Fruit fly (Drosophila melanogaster) whole organism, embryonic: Measurements from ENCODE around the gene Bicra.

Experiments
- CG10209 ChIP-seq: fragments of 200-800 bp; sonication (Bioruptor generic); optimal IDR thresholded peaks from 3 replicates; lab custom pipeline; 2017; ENCODE audit warnings: missing biosample characterization, mild to moderate bottlenecking, missing genetic modification characterization, missing genetic modification reagents
- CG1024 ChIP-seq: fragments of 200-800 bp; sonication (Bioruptor generic); IDR thresholded peaks from 2 replicates; pipeline ENCODE4 v1.3.6; 2022; ENCODE audit warnings: missing biosample characterization, missing genetic modification characterization
- CG10267 ChIP-seq: fragments of 200-800 bp; sonication (Bioruptor generic); optimal IDR thresholded peaks from 2 replicates; lab custom pipeline; 2018; ENCODE audit warnings: missing biosample characterization, mild to moderate bottlenecking, missing genetic modification characterization, moderate library complexity
- CG11560 ChIP-seq: fragments of 200-800 bp; sonication (Bioruptor generic); IDR thresholded peaks from 3 replicates; pipeline ENCODE4 v1.3.6; 2022; ENCODE audit warnings: missing biosample characterization, missing genetic modification characterization
- CG11696 ChIP-seq: fragments of 200-800 bp; sonication (Bioruptor generic); IDR thresholded peaks from 2 replicates; pipeline ENCODE4 v1.3.6; 2022; ENCODE audit warnings: missing biosample characterization, missing genetic modification characterization
- CG12391 ChIP-seq: fragments of 200-800 bp; sonication (Bioruptor generic); optimal IDR thresholded peaks from 3 replicates; lab custom pipeline; 2018; ENCODE audit warnings: missing biosample characterization, mild to moderate bottlenecking, missing genetic modification characterization, moderate library complexity
- CG1603 ChIP-seq: fragments of 200-800 bp; sonication (Bioruptor generic); optimal IDR thresholded peaks from 2 replicates; lab custom pipeline; 2019; ENCODE audit warnings: missing biosample characterization, mild to moderate bottlenecking, missing genetic modification characterization, moderate library complexity
- CG17612 ChIP-seq: fragments of 200-800 bp; sonication (Bioruptor generic); IDR thresholded peaks from 2 replicates; pipeline ENCODE4 v1.3.6; 2022; ENCODE audit warnings: missing biosample characterization, missing genetic modification characterization
- CG17829 ChIP-seq: fragments of 200-800 bp; optimal IDR thresholded peaks from 2 replicates; lab custom pipeline; 2019; ENCODE audit warnings: missing biosample characterization, mild to moderate bottlenecking, missing genetic modification characterization, moderate library complexity
- CG17912 ChIP-seq: fragments of 200-800 bp; sonication (Bioruptor generic); optimal IDR thresholded peaks from 2 replicates; lab custom pipeline; 2018; ENCODE audit warnings: missing biosample characterization, mild to moderate bottlenecking, missing genetic modification characterization
- CG2202 ChIP-seq: fragments of 200-800 bp; sonication (Bioruptor generic); optimal IDR thresholded peaks from 2 replicates; lab custom pipeline; 2018; ENCODE audit warnings: missing biosample characterization, mild to moderate bottlenecking, missing genetic modification characterization
- CG32772 ChIP-seq: fragments of 200-800 bp; sonication (Bioruptor generic); IDR thresholded peaks from 2 replicates; pipeline ENCODE4 v1.3.6; 2022; ENCODE audit warnings: missing biosample characterization, missing genetic modification characterization
- CG34376 ChIP-seq: fragments of 200-800 bp; sonication (Bioruptor generic); optimal IDR thresholded peaks from 2 replicates; lab custom pipeline; 2018; ENCODE audit warnings: missing biosample characterization, mild to moderate bottlenecking, missing genetic modification characterization
- CG6654 ChIP-seq: fragments of 200-800 bp; sonication (Bioruptor generic); optimal IDR thresholded peaks from 2 replicates; lab custom pipeline; 2017; ENCODE audit warnings: missing biosample characterization, mild to moderate bottlenecking, missing genetic modification characterization
- CG8388 ChIP-seq: fragments of 200-800 bp; sonication (Bioruptor generic); optimal IDR thresholded peaks from 2 replicates; lab custom pipeline; 2019; ENCODE audit warnings: missing biosample characterization, mild to moderate bottlenecking, missing genetic modification characterization, moderate library complexity
- CG9215 ChIP-seq: fragments of 200-800 bp; sonication (Bioruptor generic); IDR thresholded peaks from 2 replicates; pipeline ENCODE4 v1.3.6; 2022; ENCODE audit warnings: missing biosample characterization, missing genetic modification characterization
- CG9817 ChIP-seq: fragments of 200-800 bp; sonication (Bioruptor generic); optimal IDR thresholded peaks from 2 replicates; lab custom pipeline; 2018; ENCODE audit warnings: missing biosample characterization, mild to moderate bottlenecking, missing genetic modification characterization, moderate library complexity
- CrebB ChIP-seq: fragments of 200-800 bp; sonication (Bioruptor generic); optimal IDR thresholded peaks from 3 replicates; lab custom pipeline; 2018; ENCODE audit warnings: missing biosample characterization, mild to moderate bottlenecking, missing genetic modification characterization
- Dll ChIP-seq: fragments of 200-800 bp; sonication (Bioruptor generic); IDR thresholded peaks from 4 replicates; pipeline ENCODE4 v1.3.6; 2022; ENCODE audit warnings: missing biosample characterization, missing genetic modification characterization; ENCODE audit not compliant: partially characterized antibody
- E2f1 ChIP-seq: fragments of 200-800 bp; sonication (Bioruptor generic); IDR thresholded peaks from 2 replicates; pipeline ENCODE4 v1.3.6; 2022; ENCODE audit warnings: missing biosample characterization, missing genetic modification characterization
- Ets65A ChIP-seq: fragments of 200-800 bp; sonication (Bioruptor generic); peaks from one replicate; lab custom pipeline; 2016; ENCODE audit warnings: missing biosample characterization, missing genetic modification characterization
- Fer3 ChIP-seq: fragments of 200-800 bp; sonication (Bioruptor generic); optimal IDR thresholded peaks from 2 replicates; lab custom pipeline; 2018; ENCODE audit warnings: missing biosample characterization, mild to moderate bottlenecking, missing genetic modification characterization, moderate library complexity
- H15 ChIP-seq: fragments of 200-800 bp; sonication (Bioruptor generic); IDR thresholded peaks from 3 replicates; pipeline ENCODE4 v1.3.6; 2022; ENCODE audit warnings: missing biosample characterization, missing genetic modification characterization
- HLH3B ChIP-seq: fragments of 200-800 bp; sonication (Bioruptor generic); IDR thresholded peaks from 2 replicates; pipeline ENCODE4 v1.3.6; 2022; ENCODE audit warnings: missing biosample characterization, missing genetic modification characterization
- HmgZ ChIP-seq: fragments of 200-800 bp; sonication (Bioruptor generic); optimal IDR thresholded peaks from 2 replicates; lab custom pipeline; 2018; ENCODE audit warnings: missing biosample characterization, mild to moderate bottlenecking, missing genetic modification characterization
- MESR4 ChIP-seq: fragments of 200-800 bp; sonication (Bioruptor generic); optimal IDR thresholded peaks from 2 replicates; lab custom pipeline; 2018; ENCODE audit warnings: missing biosample characterization, mild to moderate bottlenecking, missing genetic modification characterization, moderate library complexity
- Med ChIP-seq: fragments of 200-800 bp; sonication (Bioruptor generic); peaks from one replicate; lab custom pipeline; 2016; ENCODE audit warnings: missing biosample characterization, missing genetic modification characterization, mild to moderate bottlenecking, inconsistent platforms, moderate library complexity
- Mrtf ChIP-seq: fragments of 200-800 bp; sonication (Bioruptor generic); IDR thresholded peaks from 3 replicates; pipeline ENCODE4 v1.3.6; 2022; ENCODE audit warnings: missing biosample characterization, missing genetic modification characterization
- NC2α ChIP-seq: fragments of 200-800 bp; sonication (Bioruptor generic); optimal IDR thresholded peaks from 2 replicates; lab custom pipeline; 2016; ENCODE audit warnings: missing biosample characterization, missing genetic modification characterization
- NFAT ChIP-seq: fragments of 200-800 bp; sonication (Bioruptor generic); IDR thresholded peaks from 2 replicates; pipeline ENCODE4 v1.3.6; 2022; ENCODE audit warnings: missing biosample characterization, missing genetic modification characterization
- Nf-YB ChIP-seq: fragments of 200-800 bp; sonication (Bioruptor generic); optimal IDR thresholded peaks from 3 replicates; lab custom pipeline; 2019; ENCODE audit warnings: missing biosample characterization, mild to moderate bottlenecking, missing genetic modification characterization, moderate library complexity
- Oli ChIP-seq: fragments of 200-800 bp; sonication (Bioruptor generic); optimal IDR thresholded peaks from 2 replicates; lab custom pipeline; 2018; ENCODE audit warnings: missing biosample characterization, mild to moderate bottlenecking, missing genetic modification characterization, moderate library complexity
- PHDP ChIP-seq: fragments of 200-800 bp; sonication (Bioruptor generic); optimal IDR thresholded peaks from 3 replicates; lab custom pipeline; 2018; ENCODE audit warnings: missing biosample characterization, mild to moderate bottlenecking, missing genetic modification characterization, moderate library complexity
- Sin3A ChIP-seq: fragments of >200 bp; optimal IDR thresholded peaks from 2 replicates; lab custom pipeline; 2018
- Ssrp ChIP-seq: fragments of 200-800 bp; sonication (Bioruptor generic); optimal IDR thresholded peaks from 2 replicates; lab custom pipeline; 2018; ENCODE audit warnings: missing biosample characterization, mild to moderate bottlenecking, missing genetic modification characterization, moderate library complexity
- Tbp ChIP-seq: fragments of >200 bp; optimal IDR thresholded peaks from 2 replicates; lab custom pipeline; 2018; ENCODE audit warnings: missing biosample characterization, missing genetic modification characterization
- ap ChIP-seq: fragments of 200-800 bp; sonication (Bioruptor generic); IDR thresholded peaks from 2 replicates; pipeline ENCODE4 v1.3.6; 2022; ENCODE audit warnings: missing biosample characterization, missing genetic modification characterization
- ato ChIP-seq: fragments of 200-800 bp; sonication (Bioruptor generic); IDR thresholded peaks from 2 replicates; pipeline ENCODE4 v1.3.6; 2022; ENCODE audit warnings: missing biosample characterization, missing genetic modification characterization; ENCODE audit not compliant: partially characterized antibody
- bcd ChIP-seq: fragments of 200-800 bp; sonication (Bioruptor generic); optimal IDR thresholded peaks from 2 replicates; lab custom pipeline; 2017; ENCODE audit warnings: missing biosample characterization, mild to moderate bottlenecking, missing genetic modification characterization
- chm ChIP-seq: fragments of 200-800 bp; sonication (Bioruptor generic); IDR thresholded peaks from 2 replicates; pipeline ENCODE4 v1.3.6; 2022; ENCODE audit warnings: missing biosample characterization, missing genetic modification characterization
- dan ChIP-seq: fragments of 200-800 bp; sonication (Bioruptor generic); IDR thresholded peaks from 2 replicates; pipeline ENCODE4 v1.3.6; 2022; ENCODE audit warnings: missing biosample characterization, missing genetic modification characterization
- dmrt11E ChIP-seq: fragments of 200-800 bp; sonication (Bioruptor generic); optimal IDR thresholded peaks from 3 replicates; lab custom pipeline; 2018; ENCODE audit warnings: missing biosample characterization, mild to moderate bottlenecking, missing genetic modification characterization, moderate library complexity
- insv ChIP-seq, 2 experiments: fragments of 200-800 bp; sonication (Bioruptor generic); optimal IDR thresholded peaks; 3 replicates each; lab custom pipeline; 2016 to 2018; ENCODE audit warnings: missing biosample characterization in 2 of 2, missing genetic modification characterization in 2 of 2
- inv ChIP-seq: fragments of 200-800 bp; sonication (Bioruptor generic); IDR thresholded peaks from 2 replicates; pipeline ENCODE4 v1.3.6; 2022; ENCODE audit warnings: missing biosample characterization, missing genetic modification characterization; ENCODE audit not compliant: partially characterized antibody
- org-1 ChIP-seq: fragments of 200-800 bp; sonication (Bioruptor generic); optimal IDR thresholded peaks from 2 replicates; lab custom pipeline; 2017; ENCODE audit warnings: missing biosample characterization, missing genetic modification characterization
- otp ChIP-seq: fragments of 200-800 bp; sonication (Bioruptor generic); IDR thresholded peaks from 3 replicates; pipeline ENCODE4, ENCODE4 v1.3.6; 2022; ENCODE audit warnings: missing biosample characterization, missing genetic modification characterization
- peb ChIP-seq: fragments of 200-800 bp; sonication (Bioruptor generic); IDR thresholded peaks from 2 replicates; pipeline ENCODE4 v1.3.6; 2022; ENCODE audit warnings: missing biosample characterization, missing genetic modification characterization
- phol ChIP-seq: fragments of 200-800 bp; sonication (Bioruptor generic); optimal IDR thresholded peaks from 3 replicates; lab custom pipeline; 2018; ENCODE audit warnings: missing biosample characterization, mild to moderate bottlenecking, missing genetic modification characterization, moderate library complexity
- tap ChIP-seq: fragments of 200-800 bp; optimal IDR thresholded peaks from 3 replicates; lab custom pipeline; 2019; ENCODE audit warnings: missing biosample characterization, mild to moderate bottlenecking, missing genetic modification characterization, moderate library complexity
- usp ChIP-seq: fragments of >200 bp; optimal IDR thresholded peaks from 2 replicates; lab custom pipeline; 2017; ENCODE audit warnings: missing biosample characterization, missing genetic modification characterization
- wor ChIP-seq: fragments of 200-800 bp; sonication (Bioruptor generic); IDR thresholded peaks from 2 replicates; pipeline ENCODE4 v1.3.6; 2022; ENCODE audit warnings: missing biosample characterization, missing genetic modification characterization
- zen2 ChIP-seq: fragments of 200-800 bp; sonication (Bioruptor generic); IDR thresholded peaks from 3 replicates; pipeline ENCODE4 v1.3.6; 2022; ENCODE audit warnings: missing biosample characterization, missing genetic modification characterization; ENCODE audit not compliant: partially characterized antibody

Bicra gene

dm6 chr3R:29055710-29056109, 7.1 kb upstream of the Bicra start, which contains the start of gene Sirt7 (continued):
- no peak for TF ChIP-seq CG34376 (GFP tag; lab: Kevin White, UChicago)
- no peak for TF ChIP-seq otp (GFP tag; lab: Robert Waterston, UW)
- TF ChIP-seq CG10267 (tag; lab: Kevin White, UChicago) = peak; percentile 53
- TF ChIP-seq CG9817 (tag; lab: Kevin White, UChicago) = no peak
- no peak for TF ChIP-seq CG17612
- no peak for TF ChIP-seq CG2202 (tag; lab: Kevin White, UChicago)
- TF ChIP-seq Fer3 (tag; lab: Kevin White, UChicago) = no peak
- TF ChIP-seq phol (tag; lab: Kevin White, UChicago) = peak; percentile 13
- TF ChIP-seq CG32772 (GFP tag; lab: Robert Waterston, UW) = 0 out of 2 replicates have a peak, but pooled peaks have one; percentile 21
- TF ChIP-seq Tbp (GFP tag; lab: Kevin White, UChicago) = no peak
- no peak for TF ChIP-seq PHDP (tag; lab: Kevin White, UChicago)
- TF ChIP-seq insv (GFP tag; optimal IDR thresholded peaks at IDR 0.05; lab: Kevin White, UChicago) = no peak
- peak; percentile 22 for TF ChIP-seq MESR4
- no peak for TF ChIP-seq E2f1 (GFP tag; lab: Robert Waterston, UW)
- no peak for TF ChIP-seq wor
- TF ChIP-seq ato (GFP tag; lab: Robert Waterston, UW) = peak; percentile 91
- TF ChIP-seq CG9215 (GFP tag; lab: Robert Waterston, UW) = no peak
- TF ChIP-seq Med (GFP tag; lab: Kevin White, UChicago) = peak; percentile 62
- no peak for TF ChIP-seq CG6654 (GFP tag; lab: Kevin White, UChicago)
- TF ChIP-seq tap = no peak
- TF ChIP-seq bcd (GFP tag; lab: Kevin White, UChicago) = no peak
- peak; percentile 29 for TF ChIP-seq Sin3A (lab: Kevin White, UChicago)
- TF ChIP-seq chm (GFP tag; lab: Robert Waterston, UW) = no peak
- TF ChIP-seq ap (GFP tag; lab: Robert Waterston, UW) = no peak
- TF ChIP-seq CG12391 (tag; lab: Kevin White, UChicago) = no peak
- TF ChIP-seq CG1603 = no peak
- no peak for TF ChIP-seq org-1 (GFP tag; lab: Kevin White, UChicago)
- TF ChIP-seq HLH3B (GFP tag; lab: Robert Waterston, UW) = no peak
- no peak for TF ChIP-seq CG11696 (GFP tag; lab: Robert Waterston, UW)
- TF ChIP-seq CG11560 (tag; lab: Robert Waterston, UW) = no peak
- TF ChIP-seq CG8388 (GFP tag; lab: Kevin White, UChicago) = no peak
- no peak for TF ChIP-seq Ssrp (tag; lab: Kevin White, UChicago)
- TF ChIP-seq NC2α = no peak
- TF ChIP-seq zen2 = peak; percentile 97
- TF ChIP-seq dmrt11E (tag; lab: Kevin White, UChicago) = no peak
- TF ChIP-seq Dll (GFP tag; lab: Robert Waterston, UW) = peak; percentile 96
- TF ChIP-seq CG17829 (tag; lab: Kevin White, UChicago) = peak; percentile 33
- TF ChIP-seq Oli (tag; lab: Kevin White, UChicago) = no peak
- no peak for TF ChIP-seq CG17912
- TF ChIP-seq usp (GFP tag; lab: Kevin White, UChicago) = no peak
- TF ChIP-seq H15 = no peak
- no peak for TF ChIP-seq dan
- TF ChIP-seq HmgZ (tag; lab: Kevin White, UChicago) = no peak
- TF ChIP-seq Mrtf (GFP tag; lab: Robert Waterston, UW) = no peak
- TF ChIP-seq peb (GFP tag; lab: Robert Waterston, UW) = no peak
- TF ChIP-seq Nf-YB (GFP tag; lab: Kevin White, UChicago) = no peak
- no peak for TF ChIP-seq CrebB
- peak; percentile 84 for TF ChIP-seq inv (GFP tag; lab: Robert Waterston, UW)
- no peak for TF ChIP-seq NFAT
- TF ChIP-seq CG1024 (GFP tag; lab: Robert Waterston, UW) = no peak
- TF ChIP-seq CG10209 = no peak
- no peak for TF ChIP-seq Ets65A
